Worm (Caenorhabditis elegans) whole organism, young adult: ENCODE results near the gene C37H5.5.
A peak's percentile ranks its signal among the peaks of the same experiment; 100 is the strongest.

Experiments used
- F37B4.10 ChIP-seq: fragments of 200-800 bp; sonication (Bioruptor generic); IDR thresholded peaks from 2 replicates; pipeline ENCODE4 v1.3.6; 2022; ENCODE audit warnings: missing genetic modification characterization, missing compliant biosample characterization
- F55B11.4 ChIP-seq: sonication (generic microtip); optimal IDR thresholded peaks from 2 replicates; lab custom pipeline; 2016; ENCODE audit warnings: missing compliant biosample characterization, missing genetic modification characterization, borderline replicate concordance; ENCODE audit not compliant: insufficient read depth
- Y53G8AR.9 ChIP-seq: fragments of 200-800 bp; sonication (Bioruptor generic); conservative IDR thresholded peaks from 2 replicates; pipeline ENCODE4 v1.3.6; 2022; ENCODE audit warnings: missing genetic modification reagents, missing genetic modification characterization, missing compliant biosample characterization
- ama-1 ChIP-seq, 3 experiments: fragments of 150-350 bp in 1 of 3; sonication (generic microtip) in 2 of 3; optimal IDR thresholded peaks; 2 replicates each; lab custom pipeline; 2014 to 2018; ENCODE audit warnings: missing biosample characterization in 2 of 3, missing genetic modification characterization in 2 of 3, missing genetic modification reagents in 2 of 3
- attf-5 ChIP-seq: fragments of 200-800 bp; sonication (Bioruptor generic); optimal IDR thresholded peaks from 2 replicates; lab custom pipeline; 2018; ENCODE audit warnings: mild to moderate bottlenecking, missing genetic modification characterization, missing compliant biosample characterization
- bed-1 ChIP-seq: fragments of 200-800 bp; sonication (Bioruptor generic); IDR thresholded peaks from 2 replicates; pipeline ENCODE4 v1.3.6; 2022; ENCODE audit warnings: missing genetic modification reagents, missing genetic modification characterization, missing compliant biosample characterization
- ceh-100 ChIP-seq: fragments of 200-800 bp; sonication (Bioruptor generic); IDR thresholded peaks from 2 replicates; pipeline ENCODE4 v1.3.6; 2022; ENCODE audit warnings: missing genetic modification reagents, missing genetic modification characterization, missing compliant biosample characterization
- ceh-58 ChIP-seq: fragments of 200-800 bp; sonication (Bioruptor generic); IDR thresholded peaks from 2 replicates; pipeline ENCODE4 v1.3.6; 2022; ENCODE audit warnings: missing genetic modification characterization, missing compliant biosample characterization
- ceh-79 ChIP-seq: sonication (generic microtip); optimal IDR thresholded peaks from 2 replicates; lab custom pipeline; 2017; ENCODE audit warnings: mild to moderate bottlenecking, missing genetic modification characterization, missing compliant biosample characterization
- die-1 ChIP-seq: sonication (generic microtip); optimal IDR thresholded peaks from 2 replicates; lab custom pipeline; 2016; ENCODE audit warnings: missing genotype, mild to moderate bottlenecking, missing genetic modification characterization, missing compliant biosample characterization
- dox-1 ChIP-seq: fragments of 200-800 bp; sonication (Bioruptor generic); IDR thresholded peaks from 2 replicates; pipeline ENCODE4 v1.3.6; 2022; ENCODE audit warnings: missing genetic modification reagents, missing genetic modification characterization, missing compliant biosample characterization
- dpl-1 ChIP-seq: fragments of 150-350 bp; optimal IDR thresholded peaks from 2 replicates; lab custom pipeline; 2014; ENCODE audit warnings: missing biosample characterization, missing genetic modification reagents, missing genetic modification characterization
- efl-1 ChIP-seq: fragments of 150-350 bp; optimal IDR thresholded peaks from 2 replicates; lab custom pipeline; 2014; ENCODE audit warnings: missing biosample characterization, missing genetic modification reagents, missing genetic modification characterization
- him-1 ChIP-seq: sonication (generic microtip); optimal IDR thresholded peaks from 2 replicates; lab custom pipeline; 2016; ENCODE audit warnings: missing genotype, missing genetic modification reagents, missing genetic modification characterization, missing compliant biosample characterization
- hmg-1.2 ChIP-seq: fragments of 200-800 bp; sonication (Bioruptor generic); IDR thresholded peaks from 2 replicates; pipeline ENCODE4 v1.3.6; 2022; ENCODE audit warnings: missing genetic modification reagents, missing genetic modification characterization, missing compliant biosample characterization
- hsf-1 ChIP-seq: fragments of 200-800 bp; sonication (Bioruptor generic); IDR thresholded peaks from 2 replicates; pipeline ENCODE4 v1.3.6; 2022; ENCODE audit warnings: missing genetic modification reagents, missing genetic modification characterization, missing compliant biosample characterization
- let-526 ChIP-seq: fragments of 200-800 bp; sonication (Bioruptor generic); IDR thresholded peaks from 2 replicates; pipeline ENCODE4 v1.3.6; 2022; ENCODE audit warnings: missing genetic modification reagents, missing genetic modification characterization, missing compliant biosample characterization
- lin-40 ChIP-seq: sonication (generic microtip); optimal IDR thresholded peaks from 2 replicates; lab custom pipeline; 2016; ENCODE audit warnings: missing genetic modification characterization, mild to moderate bottlenecking, missing compliant biosample characterization, missing genotype, missing genetic modification reagents
- lin-54 ChIP-seq: fragments of 200-800 bp; sonication (Bioruptor generic); optimal IDR thresholded peaks from 2 replicates; lab custom pipeline; 2018; ENCODE audit warnings: mild to moderate bottlenecking, missing genetic modification characterization, missing compliant biosample characterization
- lir-1 ChIP-seq: fragments of 200-800 bp; sonication (Bioruptor generic); conservative IDR thresholded peaks from 2 replicates; pipeline ENCODE4 v1.3.6; 2022; ENCODE audit warnings: missing genetic modification reagents, missing genetic modification characterization, missing compliant biosample characterization
- madf-8 ChIP-seq: fragments of 200-800 bp; sonication (Bioruptor generic); conservative IDR thresholded peaks from 2 replicates; pipeline ENCODE4 v1.3.6; 2022; ENCODE audit warnings: missing genetic modification reagents, missing genetic modification characterization, missing compliant biosample characterization
- nfya-1 ChIP-seq: sonication (generic microtip); optimal IDR thresholded peaks from 2 replicates; lab custom pipeline; 2017; ENCODE audit warnings: antibody characterized with exemption, missing compliant biosample characterization, missing genetic modification characterization, borderline replicate concordance; ENCODE audit not compliant: insufficient read depth
- somi-1 ChIP-seq: fragments of 200-800 bp; sonication (Bioruptor generic); optimal IDR thresholded peaks from 2 replicates; lab custom pipeline; 2018; ENCODE audit warnings: mild to moderate bottlenecking, missing genetic modification characterization, missing compliant biosample characterization
- tbx-9 ChIP-seq: sonication (generic microtip); optimal IDR thresholded peaks from 2 replicates; lab custom pipeline; 2016; ENCODE audit warnings: borderline replicate concordance, missing genetic modification characterization, inconsistent platforms, missing compliant biosample characterization
- zfh-2 ChIP-seq: fragments of 200-800 bp; sonication (Bioruptor generic); conservative IDR thresholded peaks from 2 replicates; pipeline ENCODE4 v1.3.6; 2022; ENCODE audit warnings: missing genetic modification reagents, missing genetic modification characterization, missing compliant biosample characterization
- ztf-25 ChIP-seq: fragments of 200-800 bp; sonication (Bioruptor generic); IDR thresholded peaks from 2 replicates; pipeline ENCODE4 v1.3.6; 2022; ENCODE audit warnings: missing genetic modification reagents, missing genetic modification characterization, missing compliant biosample characterization
- ztf-3 ChIP-seq: fragments of 200-800 bp; sonication (Bioruptor generic); optimal IDR thresholded peaks from 2 replicates; lab custom pipeline; 2018; ENCODE audit warnings: mild to moderate bottlenecking, missing genetic modification characterization, missing compliant biosample characterization

Gene C37H5.5

DNA sequence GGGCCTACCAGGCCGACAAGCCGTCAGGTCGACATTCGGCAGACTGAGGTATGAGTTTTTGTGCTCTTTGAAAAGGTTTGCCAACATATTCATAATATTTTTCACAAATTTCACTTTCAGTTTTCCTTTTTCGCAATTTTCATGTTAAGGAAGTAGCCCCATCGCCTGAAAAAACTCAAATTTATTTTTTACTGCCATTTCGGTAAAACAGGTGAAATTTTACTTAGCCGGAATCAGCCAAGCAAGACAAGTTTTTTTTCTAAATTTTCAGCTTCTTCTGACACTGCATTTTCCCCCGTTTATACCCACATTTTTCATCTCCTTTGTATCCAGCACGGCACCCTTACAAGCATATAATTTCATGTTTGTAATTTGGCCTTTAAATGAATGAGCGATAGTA lies 35.6 kb upstream of the C37H5.5 start, which contains the start of gene R02F11.11:
Gene R02F11.11, plus strand, starts transcription at position 301 of the 400 bp plus-strand sequence.
- TF ChIP-seq lir-1 (GFP tag; lab: Robert Waterston, UW), result no peak

DNA sequence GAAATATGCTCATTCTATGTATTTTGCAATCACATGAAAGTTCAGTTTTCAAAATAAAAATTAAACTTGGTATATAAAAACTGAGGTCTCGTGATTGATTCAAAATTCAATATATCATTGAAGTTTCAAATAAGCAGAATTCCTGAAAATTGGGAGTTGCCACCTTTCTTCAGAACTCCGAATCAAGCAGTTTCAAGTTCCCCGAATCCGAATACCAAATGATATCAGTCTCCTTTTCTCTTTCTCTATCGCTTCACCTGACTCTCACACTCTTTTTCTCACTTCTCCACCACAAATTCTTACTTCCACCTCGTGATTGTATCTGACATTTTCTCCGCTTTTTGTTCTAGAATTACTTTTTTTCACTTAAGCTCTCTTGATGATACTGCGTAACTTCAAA lies 32.9 kb upstream of the C37H5.5 start, which contains the start of gene R02F11.2:
Gene R02F11.2, plus strand, starts transcription at position 292 of the 400 bp plus-strand sequence.
- TF ChIP-seq dpl-1 (GFP tag; lab: Kevin White, UChicago) (no peak), bed-1 (GFP tag; lab: Robert Waterston, UW) (no peak), die-1 (tag; lab: Kevin White, UChicago) (no peak), ceh-58 (GFP tag; lab: Robert Waterston, UW) (no peak), efl-1 (GFP tag; lab: Kevin White, UChicago) (no peak), ama-1 (optimal IDR thresholded peaks at IDR 0.05; lab: Kevin White, UChicago) (no peak), ama-1 (GFP tag; optimal IDR thresholded peaks at IDR 0.05; lab: Kevin White, UChicago) (no peak), Y53G8AR.9 (GFP tag; lab: Robert Waterston, UW) (no peak), lin-54 (GFP tag; lab: Kevin White, UChicago) (no peak), tbx-9 (no peak), F37B4.10 (GFP tag; lab: Robert Waterston, UW) (no peak), somi-1 (GFP tag; lab: Kevin White, UChicago) (no peak)
- TF ChIP-seq, all 124 proteins: peak for 0

DNA sequence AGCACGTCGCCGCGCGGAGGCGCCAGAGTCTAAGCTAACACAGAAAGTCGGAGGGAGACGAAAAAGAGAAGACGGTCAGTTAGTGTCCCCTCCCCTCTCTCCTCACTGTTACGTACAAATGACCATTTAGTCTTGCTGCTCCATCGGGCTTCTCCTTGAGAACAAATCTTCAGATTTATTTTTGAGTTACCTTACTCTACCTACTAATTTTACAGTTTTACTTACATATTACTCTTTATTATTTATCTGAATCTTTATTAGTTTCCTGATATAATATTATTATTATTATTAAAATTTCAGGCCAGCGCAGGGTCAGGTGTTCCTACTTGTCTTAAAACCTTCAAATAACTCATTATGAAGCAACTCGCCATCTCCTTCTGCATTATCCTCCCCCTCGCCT lies 26.4 kb upstream of the C37H5.5 start, which contains the start of gene R02F11.1:
Gene R02F11.1, plus strand, starts transcription at position 301 of the 400 bp plus-strand sequence.
- TF ChIP-seq madf-8 (GFP tag; lab: Robert Waterston, UW), result no peak
- TF ChIP-seq hsf-1, result 0 out of 2 replicates have a peak, but pooled peaks have one; percentile 22

DNA sequence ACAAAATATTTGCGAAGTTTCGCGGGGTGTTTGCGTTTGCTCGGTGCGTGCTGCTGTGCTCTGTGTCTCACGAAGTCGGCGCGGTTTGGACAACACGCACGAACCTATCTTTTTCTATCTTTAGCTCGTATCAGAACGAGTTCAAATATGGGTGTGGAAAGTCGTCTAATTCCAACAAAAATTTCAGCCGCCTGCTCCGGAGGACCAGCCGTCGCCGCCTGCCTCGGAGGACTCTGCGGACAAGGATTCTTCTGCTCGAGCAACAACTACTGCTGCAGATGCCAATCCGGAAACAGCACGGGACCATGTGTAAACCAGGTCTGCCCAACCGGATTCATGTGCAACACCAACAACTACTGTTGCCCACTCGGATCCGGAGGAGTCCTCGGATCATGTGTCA lies 25.2 kb upstream of the C37H5.5 start:
- TF ChIP-seq zfh-2 (GFP tag; lab: Robert Waterston, UW) (peak; percentile 71), nfya-1 (tag; lab: Kevin White, UChicago) (no peak), ztf-25 (GFP tag; lab: Robert Waterston, UW) (0 out of 2 replicates have a peak, but pooled peaks have one; percentile 10)
- TF ChIP-seq, all 124 proteins: peak for 2

DNA sequence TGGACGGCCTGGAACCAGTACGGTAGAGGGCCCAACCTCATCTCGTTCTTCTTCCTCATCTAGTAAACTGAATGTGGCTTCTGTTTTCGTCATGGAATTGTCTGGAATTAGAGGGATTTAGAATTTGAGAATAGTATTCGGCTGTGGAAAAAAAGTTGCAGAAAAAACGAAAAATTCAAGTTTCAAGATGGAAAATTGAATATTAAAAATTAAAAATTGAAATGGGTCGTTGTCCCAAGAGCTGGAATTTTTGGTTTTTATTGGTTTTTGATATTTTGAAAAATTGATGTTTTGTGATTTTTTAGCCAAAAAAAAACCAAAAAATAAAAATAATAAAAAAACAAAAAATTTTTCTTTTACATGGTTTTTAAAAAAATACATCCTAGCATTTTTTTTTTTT lies 21.3 kb upstream of the C37H5.5 start, which contains the start of gene R02F11.3:
Gene R02F11.3, minus strand, starts transcription at position 101 of the 400 bp plus-strand sequence.
- TF ChIP-seq attf-5 (GFP tag; lab: Kevin White, UChicago) (no peak), zfh-2 (GFP tag; lab: Robert Waterston, UW) (no peak), F55B11.4 (no peak), dox-1 (GFP tag; lab: Robert Waterston, UW) (no peak), ztf-3 (GFP tag; lab: Kevin White, UChicago) (no peak), let-526 (GFP tag; lab: Robert Waterston, UW) (no peak), ztf-25 (GFP tag; lab: Robert Waterston, UW) (no peak), lin-40 (no peak), him-1 (tag; lab: Kevin White, UChicago) (no peak), ceh-79 (tag; lab: Kevin White, UChicago) (no peak), ceh-100 (GFP tag; lab: Robert Waterston, UW) (no peak)
- TF ChIP-seq, all 124 proteins: peak for 0

DNA sequence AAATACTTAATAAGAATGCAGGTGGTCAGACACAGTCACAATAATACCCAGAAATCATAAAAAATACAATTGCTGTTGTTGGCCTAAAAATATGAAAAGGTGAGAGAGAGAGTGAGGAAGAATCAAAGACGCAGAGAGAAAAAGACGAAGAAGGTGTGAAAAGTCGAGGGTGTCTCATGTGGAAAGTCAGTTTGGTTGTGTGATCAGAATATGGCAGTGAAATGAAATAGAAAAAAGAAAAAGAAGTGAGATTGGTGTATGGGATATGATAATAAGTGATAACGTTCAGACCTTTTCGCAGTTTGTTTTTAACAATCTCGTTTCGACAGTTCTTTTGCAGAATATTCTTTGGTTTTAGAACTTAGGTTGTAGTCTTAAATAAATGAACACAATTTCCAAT lies 20.3 kb upstream of the C37H5.5 start:
- TF ChIP-seq bed-1 (GFP tag; lab: Robert Waterston, UW), result no peak
- TF ChIP-seq hmg-1.2 (GFP tag; lab: Robert Waterston, UW), result peak; percentile 28; the same call in 1 of the 2 replicates
